Worm (Caenorhabditis elegans) whole organism, L4 larva: ENCODE data around the gene W07G4.5.

Source experiments
- nhr-76 ChIP-seq: fragments of 150-350 bp; optimal IDR thresholded peaks from 2 replicates; lab custom pipeline; 2014; ENCODE audit warnings: missing biosample characterization, missing genetic modification characterization
- tag-97 ChIP-seq: fragments of 200-800 bp; sonication (Bioruptor generic); IDR thresholded peaks from 2 replicates; pipeline ENCODE4 v1.3.6; 2022; ENCODE audit warnings: missing genetic modification characterization, missing compliant biosample characterization
- unc-130 ChIP-seq: sonication (generic microtip); optimal IDR thresholded peaks from 2 replicates; lab custom pipeline; 2016; ENCODE audit warnings: missing genetic modification reagents, missing genetic modification characterization, missing compliant biosample characterization

ce11 chrV:13026631-13027299, 21.0 kb upstream of the W07G4.5 start:
- TF ChIP-seq tag-97 (GFP tag; lab: Robert Waterston, UW) (no peak), unc-130 (GFP tag; lab: Kevin White, UChicago) (no peak), nhr-76 (tag; lab: Kevin White, UChicago) (no peak)
